Worm (Caenorhabditis elegans): ENCODE results near the gene W01B6.8.

DNA sequence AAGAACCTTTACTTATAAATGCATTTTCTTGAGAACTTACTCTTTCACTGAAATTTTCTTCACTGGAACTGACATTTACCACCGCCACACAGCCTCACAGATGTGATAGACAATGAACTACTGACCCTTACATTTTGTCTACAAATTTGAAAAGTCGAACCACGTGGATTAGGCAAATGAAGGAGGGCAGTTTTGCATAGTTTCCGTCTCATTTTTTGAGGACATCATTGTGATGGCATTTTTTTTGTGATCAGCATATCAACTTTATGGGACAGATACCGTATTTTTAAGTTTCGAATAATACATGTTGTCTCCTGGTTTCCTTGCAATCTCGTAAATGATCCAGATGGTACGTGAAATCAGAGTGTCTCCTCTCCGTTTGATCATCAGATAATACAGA lies 11.6 kb downstream of the W01B6.8 start, which contains the start of gene W01B6.3:
- no peak for TF ChIP-seq nfya-1 (tag; optimal IDR thresholded peaks at IDR 0.05)
- TF ChIP-seq ceh-9 (tag; optimal IDR thresholded peaks at IDR 0.05), result no peak
- TF ChIP-seq ceh-22 (tag; optimal IDR thresholded peaks at IDR 0.05), result no peak
